Worm (Caenorhabditis elegans): ENCODE data around the gene C23H4.8.

The C23H4.8 gene

DNA sequence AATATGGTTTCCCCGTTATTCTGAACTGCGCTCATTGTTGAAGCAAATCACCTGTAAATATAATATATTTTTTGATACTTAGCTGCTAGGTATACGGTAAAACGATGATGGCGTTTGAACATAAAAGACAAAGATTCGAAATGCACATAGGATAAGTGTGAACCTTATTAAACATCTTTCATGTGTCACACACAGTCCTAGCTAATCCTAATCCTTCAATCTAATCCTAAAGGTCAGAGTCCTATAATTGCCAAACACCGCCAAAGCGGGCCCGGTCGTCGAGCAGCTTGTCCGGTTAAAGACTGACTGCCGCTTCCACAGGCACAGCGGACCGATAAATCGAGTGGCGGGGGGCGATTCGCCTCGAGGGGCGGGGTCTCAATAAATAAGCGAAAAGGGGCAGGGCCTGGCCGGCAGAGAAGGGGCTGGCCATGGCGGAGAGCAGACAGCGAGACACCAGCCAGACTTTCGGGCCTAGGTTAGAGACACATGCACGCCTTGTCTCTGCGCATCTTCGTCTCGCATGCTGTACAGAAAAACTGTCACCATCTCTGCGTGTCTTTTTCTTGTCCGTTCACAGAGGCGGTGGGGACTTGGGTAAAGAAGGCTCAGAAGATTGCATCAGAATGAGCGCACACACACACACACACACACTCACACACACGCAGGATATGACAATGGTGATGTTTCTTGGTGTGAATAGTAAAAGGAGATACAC, 45.3 kb upstream of the C23H4.8 start, which contains the start of gene F57G12.1 (continued):
- TF ChIP-seq dve-1 (tag; optimal IDR thresholded peaks at IDR 0.05; ENCODE audit: insufficient read depth) (peak; percentile 73), mxl-2 (GFP tag; conservative IDR thresholded peaks at IDR 0.05) (no peak), set-16 (GFP tag; IDR thresholded peaks at IDR 0.05) (peak; percentile 98), nhr-237 (tag; optimal IDR thresholded peaks at IDR 0.05) (no peak), gei-8 (GFP tag; optimal IDR thresholded peaks at IDR 0.05) (no peak), ces-1 (GFP tag; optimal IDR thresholded peaks at IDR 0.05) (no peak), ztf-11 (tag; optimal IDR thresholded peaks at IDR 0.05) (no peak), nhr-10 (tag; optimal IDR thresholded peaks at IDR 0.05) (peak; percentile 74), ZK337.2 (GFP tag; IDR thresholded peaks at IDR 0.05) (no peak), lsy-2 (tag; optimal IDR thresholded peaks at IDR 0.05) (peak; percentile 1 to 51), aly-2 (tag; optimal IDR thresholded peaks at IDR 0.05) (no peak), mxl-3 (GFP tag; optimal IDR thresholded peaks at IDR 0.05) (peak; percentile 85), Y5F2A.4 (GFP tag; optimal IDR thresholded peaks at IDR 0.05) (no peak), attf-4 (tag; optimal IDR thresholded peaks at IDR 0.05) (no peak), nhr-77 (tag; optimal IDR thresholded peaks at IDR 0.05) (peak; percentile 48), nhr-25 (tag; optimal IDR thresholded peaks at IDR 0.05; ENCODE audit: borderline replicate concordance, insufficient read depth) (peak; percentile 86), aha-1 (tag) (peak; percentile 100), daf-12 (tag; optimal IDR thresholded peaks at IDR 0.05) (no peak), dmd-8 (GFP tag; IDR thresholded peaks at IDR 0.05) (peak; percentile 25; the same call in 1 of the 2 replicates), madf-5 (GFP tag; IDR thresholded peaks at IDR 0.05) (no peak), php-3 (GFP tag; IDR thresholded peaks at IDR 0.05) (0 out of 2 replicates have a peak, but pooled peaks have one; percentile 54), vab-7 (GFP tag; IDR thresholded peaks at IDR 0.05) (0 out of 2 replicates have a peak, but pooled peaks have one; percentile 41), lin-1 (GFP tag; IDR thresholded peaks at IDR 0.05) (peak; percentile 34; the same call in 1 of the 2 replicates), daf-16 (GFP tag; optimal IDR thresholded peaks at IDR 0.05) (peak in 1 of 2 experiments; percentile 8), daf-16 (tag; optimal IDR thresholded peaks at IDR 0.05) (peak; percentile 10), ceh-20 (GFP tag; IDR thresholded peaks at IDR 0.05) (peak; percentile 62; the same call in 1 of the 2 replicates), fos-1 (tag; optimal IDR thresholded peaks at IDR 0.05) (no peak), ceh-44 (GFP tag; IDR thresholded peaks at IDR 0.05) (no peak), zfp-2 (tag; optimal IDR thresholded peaks at IDR 0.05) (no peak), mdl-1 (tag; optimal IDR thresholded peaks at IDR 0.05) (peak; percentile 70 to 87), duxl-1 (tag; optimal IDR thresholded peaks at IDR 0.05; ENCODE audit: poor library complexity) (no peak), nhr-6 (tag; optimal IDR thresholded peaks at IDR 0.05) (peak; percentile 69), ceh-82 (tag; optimal IDR thresholded peaks at IDR 0.05) (no peak), sdz-12 (GFP tag; optimal IDR thresholded peaks at IDR 0.05) (no peak), nhr-76 (tag; optimal IDR thresholded peaks at IDR 0.05) (no peak), zag-1 (tag; optimal IDR thresholded peaks at IDR 0.05) (peak; percentile 2)

DNA sequence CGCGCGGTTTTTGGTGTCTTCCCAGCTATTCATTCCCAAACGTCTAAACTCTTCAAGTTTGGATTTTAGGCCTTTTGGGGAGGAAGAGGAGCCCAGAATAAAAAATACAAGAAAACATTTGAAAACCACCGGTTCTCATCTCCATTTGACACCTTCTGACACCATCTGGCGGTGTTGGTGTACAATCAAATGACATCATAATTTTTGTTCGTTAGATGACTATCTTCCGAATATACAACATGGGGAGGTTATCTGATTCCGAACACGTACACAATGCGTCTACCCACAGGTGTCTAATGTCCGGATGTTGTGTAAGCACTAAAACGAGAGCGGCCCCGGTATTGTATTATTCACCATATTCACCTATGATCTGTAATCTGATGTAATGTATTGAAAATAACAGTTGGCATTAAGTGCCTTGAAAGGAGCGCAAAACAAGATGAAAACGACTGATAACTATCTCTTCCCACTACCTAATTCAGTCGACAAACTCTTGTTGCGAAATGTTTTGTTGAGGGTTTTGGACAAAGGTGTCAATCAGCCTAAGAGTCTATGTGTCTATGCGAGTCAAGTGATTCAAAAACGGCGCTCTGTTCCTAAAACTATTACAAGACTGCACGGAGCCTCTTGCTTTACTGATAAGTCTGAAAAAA, 44.4 kb upstream of the C23H4.8 start:
- TF ChIP-seq hif-1 (tag; optimal IDR thresholded peaks at IDR 0.05) (peak in 1 of 2 experiments; percentile 70), ces-1 (GFP tag; optimal IDR thresholded peaks at IDR 0.05) (no peak), nhr-28 (tag; optimal IDR thresholded peaks at IDR 0.05) (peak; percentile 78), ztf-7 (tag; optimal IDR thresholded peaks at IDR 0.05) (peak; percentile 61), ceh-20 (GFP tag; IDR thresholded peaks at IDR 0.05) (peak; percentile 50; the same call in 1 of the 2 replicates), dmd-6 (GFP tag; IDR thresholded peaks at IDR 0.05) (peak; percentile 96), unc-62 (GFP tag; optimal IDR thresholded peaks at IDR 0.05 in 1 of 2) (no peak), unc-62 (tag; optimal IDR thresholded peaks at IDR 0.05) (no peak), hlh-11 (tag; optimal IDR thresholded peaks at IDR 0.05) (peak; percentile 91), ctbp-1 (GFP tag; IDR thresholded peaks at IDR 0.05) (no peak), T26A8.4 (GFP tag; IDR thresholded peaks at IDR 0.05) (peak; percentile 54), nhr-42 (GFP tag; IDR thresholded peaks at IDR 0.05) (no peak), F26F4.8 (GFP tag; conservative IDR thresholded peaks at IDR 0.05) (no peak), F44E2.7 (GFP tag; IDR thresholded peaks at IDR 0.05) (no peak), mes-2 (tag; optimal IDR thresholded peaks at IDR 0.05; ENCODE audit: poor library complexity, severe bottlenecking) (peak; percentile 46), egl-27 (tag; optimal IDR thresholded peaks at IDR 0.05) (no peak)
